Fruit fly (Drosophila melanogaster) whole organism, embryonic: ENCODE measurements around the gene Torsin.

ENCODE experiments used
- CG2199 ChIP-seq: fragments of 200-800 bp; sonication (Bioruptor generic); IDR thresholded peaks from 3 replicates; pipeline ENCODE4 v1.3.6; 2022; ENCODE audit warnings: missing biosample characterization, missing genetic modification characterization
- CG3407 ChIP-seq: fragments of 200-800 bp; sonication (Bioruptor generic); optimal IDR thresholded peaks from 2 replicates; lab custom pipeline; 2018; ENCODE audit warnings: missing biosample characterization, mild to moderate bottlenecking, missing genetic modification characterization
- CG4730 ChIP-seq: fragments of 200-800 bp; sonication (Bioruptor generic); IDR thresholded peaks from 2 replicates; pipeline ENCODE4 v1.3.6; 2022; ENCODE audit warnings: missing biosample characterization, missing genetic modification characterization
- CG5953 ChIP-seq: fragments of 200-800 bp; sonication (Bioruptor generic); IDR thresholded peaks from 2 replicates; pipeline ENCODE4 v1.3.6; 2022; ENCODE audit warnings: missing biosample characterization, missing genetic modification characterization
- CG8944 ChIP-seq: fragments of 200-800 bp; sonication (Bioruptor generic); optimal IDR thresholded peaks from 3 replicates; lab custom pipeline; 2016; ENCODE audit warnings: missing biosample characterization, missing genetic modification characterization
- Xrp1 ChIP-seq: fragments of 200-800 bp; sonication (Bioruptor generic); IDR thresholded peaks from 2 replicates; pipeline ENCODE4 v1.3.6; 2022; ENCODE audit warnings: missing biosample characterization, missing genetic modification characterization
- mam ChIP-seq: fragments of 200-800 bp; sonication (Bioruptor generic); optimal IDR thresholded peaks from 3 replicates; lab custom pipeline; 2016; ENCODE audit warnings: missing biosample characterization, missing genetic modification characterization
- otp ChIP-seq: fragments of 200-800 bp; sonication (Bioruptor generic); IDR thresholded peaks from 3 replicates; pipeline ENCODE4, ENCODE4 v1.3.6; 2022; ENCODE audit warnings: missing biosample characterization, missing genetic modification characterization
- pb ChIP-seq: fragments of 200-800 bp; sonication (Bioruptor generic); optimal IDR thresholded peaks from 3 replicates; lab custom pipeline; 2016; ENCODE audit warnings: missing biosample characterization, missing genetic modification characterization
- pho ChIP-seq: fragments of 200-800 bp; sonication (Bioruptor generic); optimal IDR thresholded peaks from 2 replicates; lab custom pipeline; 2016; ENCODE audit warnings: missing biosample characterization, missing genetic modification characterization

dm6 chrX:4679813-4680381 is 30.1 kb upstream of the Torsin start:
- TF ChIP-seq pb (GFP tag; lab: Kevin White, UChicago) (no peak), CG5953 (GFP tag; lab: Robert Waterston, UW) (no peak), Xrp1 (peak; percentile 69), otp (GFP tag; lab: Robert Waterston, UW) (peak; percentile 60; the same call in 1 of the 3 replicates), mam (GFP tag; lab: Kevin White, UChicago) (peak; percentile 55), CG8944 (peak; percentile 15), CG4730 (GFP tag; lab: Robert Waterston, UW) (0 out of 2 replicates have a peak, but pooled peaks have one; percentile 19), pho (GFP tag; lab: Kevin White, UChicago) (peak; percentile 22), CG3407 (GFP tag; lab: Kevin White, UChicago) (peak; percentile 1), CG2199 (GFP tag; lab: Robert Waterston, UW) (no peak)
